Fruit fly (Drosophila melanogaster): ENCODE measurements around the gene CG4080.
A peak's percentile ranks its signal among the peaks of the same experiment; 100 is the strongest.

Gene CG4080

dm6 chr3L:9435315-9435714, 36.3 kb upstream of the CG4080 start, which contains the start of gene CG42526 (continued):
- TF ChIP-seq ken (GFP tag; IDR thresholded peaks at IDR 0.05) (peak; percentile 54; the same call in 2 of the 3 replicates), CG12391 (tag; optimal IDR thresholded peaks at IDR 0.05) (peak; percentile 56), CG18599 (GFP tag; optimal IDR thresholded peaks at IDR 0.05) (peak; percentile 48), Hmr (GFP tag; optimal IDR thresholded peaks at IDR 0.05) (peak; percentile 62), YL-1 (GFP tag; optimal IDR thresholded peaks at IDR 0.05) (peak; percentile 55), HLH4C (GFP tag; IDR thresholded peaks at IDR 0.05; ENCODE audit: partially characterized antibody) (peak; percentile 25; the same call in 1 of the 3 replicates), lab (GFP tag; optimal IDR thresholded peaks at IDR 0.05) (peak; percentile 55), onecut (GFP tag; IDR thresholded peaks at IDR 0.05) (no peak), CG2116 (GFP tag; optimal IDR thresholded peaks at IDR 0.05) (peak; percentile 71), dpn (GFP tag; optimal IDR thresholded peaks at IDR 0.05) (peak in 1 of 2 experiments; percentile 58), mirr (GFP tag; optimal IDR thresholded peaks at IDR 0.05) (no peak), CG30431 (GFP tag; optimal IDR thresholded peaks at IDR 0.05) (no peak), vfl (GFP tag; optimal IDR thresholded peaks at IDR 0.05) (peak; percentile 61), fu2 (GFP tag; optimal IDR thresholded peaks at IDR 0.05) (peak; percentile 6), CG17186 (GFP tag; optimal IDR thresholded peaks at IDR 0.05) (peak; percentile 96), run (tag; optimal IDR thresholded peaks at IDR 0.05) (no peak), CG31388 (GFP tag; optimal IDR thresholded peaks at IDR 0.05) (no peak), CG30403 (GFP tag; optimal IDR thresholded peaks at IDR 0.05) (peak; percentile 66), CG8290 (GFP tag; optimal IDR thresholded peaks at IDR 0.05) (peak; percentile 29), CG8290 (tag; optimal IDR thresholded peaks at IDR 0.05) (peak in 1 of 2 experiments; percentile 78), HmgZ (tag; optimal IDR thresholded peaks at IDR 0.05) (peak; percentile 41), sens-2 (GFP tag; IDR thresholded peaks at IDR 0.05) (0 out of 2 replicates have a peak, but pooled peaks have one; percentile 38), hbn (GFP tag; IDR thresholded peaks at IDR 0.05; ENCODE audit: partially characterized antibody) (peak; percentile 45; the same call in 1 of the 2 replicates), bsh (GFP tag; optimal IDR thresholded peaks at IDR 0.05) (peak in 1 of 2 experiments; percentile 28), CG15269 (tag; optimal IDR thresholded peaks at IDR 0.05) (peak; percentile 48), grau (tag; optimal IDR thresholded peaks at IDR 0.05) (peak; percentile 53), D19B (GFP tag; optimal IDR thresholded peaks at IDR 0.05) (no peak), CG3847 (GFP tag; IDR thresholded peaks at IDR 0.05) (peak; percentile 14; the same call in 1 of the 2 replicates), pan (optimal IDR thresholded peaks at IDR 0.05) (no peak), pan (GFP tag; optimal IDR thresholded peaks at IDR 0.05 in 1 of 2, IDR thresholded peaks at IDR 0.05 in 1 of 2) (peak in 1 of 2 experiments; percentile 49), CG2199 (GFP tag; IDR thresholded peaks at IDR 0.05) (0 out of 3 replicates have a peak, but pooled peaks have one; percentile 5), Hsf (GFP tag; optimal IDR thresholded peaks at IDR 0.05) (peak; percentile 63), CG1603 (tag; optimal IDR thresholded peaks at IDR 0.05) (peak; percentile 59), Ets65A (GFP tag) (peak; percentile 93), sob (GFP tag; IDR thresholded peaks at IDR 0.05) (peak; percentile 59), CG13894 (tag; optimal IDR thresholded peaks at IDR 0.05) (peak; percentile 4), CG4404 (GFP tag; IDR thresholded peaks at IDR 0.05) (no peak), Xbp1 (GFP tag; optimal IDR thresholded peaks at IDR 0.05) (peak; percentile 54), CG13624 (GFP tag; optimal IDR thresholded peaks at IDR 0.05) (peak; percentile 71), CG8944 (GFP tag; optimal IDR thresholded peaks at IDR 0.05) (peak; percentile 30), ato (GFP tag; IDR thresholded peaks at IDR 0.05; ENCODE audit: partially characterized antibody) (no peak), CG33213 (GFP tag; optimal IDR thresholded peaks at IDR 0.05) (peak; percentile 12), CG2889 (GFP tag; IDR thresholded peaks at IDR 0.05) (0 out of 3 replicates have a peak, but pooled peaks have one; percentile 16), slou (GFP tag; optimal IDR thresholded peaks at IDR 0.05) (peak; percentile 6), Atf6 (GFP tag; IDR thresholded peaks at IDR 0.05) (peak; percentile 63; the same call in 1 of the 2 replicates), Doc3 (GFP tag; IDR thresholded peaks at IDR 0.05; ENCODE audit: partially characterized antibody) (peak; percentile 61), cwo (GFP tag; optimal IDR thresholded peaks at IDR 0.05) (no peak), Dbx (GFP tag; IDR thresholded peaks at IDR 0.05) (peak; percentile 39; the same call in 1 of the 3 replicates), Sry-δ (GFP tag; optimal IDR thresholded peaks at IDR 0.05) (peak; percentile 82), ftz-f1 (GFP tag; optimal IDR thresholded peaks at IDR 0.05) (no peak)

Measured in whole organism, embryonic.